Worm (Caenorhabditis elegans): ENCODE data around the gene pudl-2.
A peak's percentile ranks its signal among the peaks of the same experiment; 100 is the strongest.

Gene pudl-2

DNA sequence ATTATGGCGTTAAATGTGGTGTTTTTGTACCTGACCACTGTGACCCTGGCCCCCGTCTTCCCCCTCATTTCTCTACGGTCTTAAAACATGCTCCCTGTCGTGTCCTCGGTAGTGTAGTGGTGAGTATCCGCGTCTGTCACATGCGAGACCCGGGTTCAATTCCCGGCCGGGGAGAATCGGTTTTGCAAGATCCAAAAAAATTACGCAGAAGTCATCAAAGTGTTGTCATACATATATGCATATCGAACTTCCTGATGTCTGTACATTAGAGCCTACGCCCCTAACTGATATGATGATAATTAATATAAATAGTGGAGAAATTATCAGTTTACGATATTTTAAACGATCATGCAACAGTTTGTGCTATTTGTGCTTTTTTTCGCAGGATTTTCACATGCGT lies 29.1 kb upstream of the pudl-2 start, which contains the start of gene Y54G2A.45 (continued):
- TF ChIP-seq syd-9 (tag; optimal IDR thresholded peaks at IDR 0.05) (no peak), unc-3 (GFP tag; conservative IDR thresholded peaks at IDR 0.05) (no peak), unc-3 (tag; optimal IDR thresholded peaks at IDR 0.05) (no peak), ref-2 (tag; optimal IDR thresholded peaks at IDR 0.05) (peak; percentile 46), ceh-24 (tag; optimal IDR thresholded peaks at IDR 0.05) (no peak), tbx-2 (tag; optimal IDR thresholded peaks at IDR 0.05) (peak; percentile 44), sox-4 (tag; optimal IDR thresholded peaks at IDR 0.05) (peak; percentile 22), pqm-1 (tag; optimal IDR thresholded peaks at IDR 0.05) (peak; percentile 43), ceh-6 (GFP tag; optimal IDR thresholded peaks at IDR 0.05) (peak; percentile 23)

DNA sequence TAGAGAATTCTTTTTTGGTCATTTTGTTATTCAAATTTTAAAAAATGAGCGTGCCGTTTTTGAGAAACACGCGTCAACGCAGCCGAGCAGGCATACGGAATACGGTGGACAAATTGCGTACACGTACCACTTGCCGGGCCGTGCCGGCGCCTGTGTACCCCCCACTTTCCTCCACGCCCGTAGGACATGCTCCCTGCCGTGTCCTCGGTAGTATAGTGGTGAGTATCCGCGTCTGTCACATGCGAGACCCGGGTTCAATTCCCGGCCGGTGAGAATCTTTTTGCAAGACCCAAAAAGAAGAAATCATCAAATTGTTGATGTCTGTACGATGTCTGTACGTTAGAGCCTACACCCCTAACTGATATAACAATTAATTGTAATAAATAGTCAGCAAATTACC lies 26.5 kb upstream of the pudl-2 start:
- TF ChIP-seq nhr-232 (tag; optimal IDR thresholded peaks at IDR 0.05) = no peak
- no peak for TF ChIP-seq fkh-6 (tag; optimal IDR thresholded peaks at IDR 0.05)
- no peak for TF ChIP-seq ahr-1 (tag; optimal IDR thresholded peaks at IDR 0.05)
- TF ChIP-seq ceh-24 (tag; optimal IDR thresholded peaks at IDR 0.05) = no peak
- no peak for TF ChIP-seq ceh-45 (GFP tag; IDR thresholded peaks at IDR 0.05)
- no peak for TF ChIP-seq npax-4 (tag; optimal IDR thresholded peaks at IDR 0.05)
- no peak for TF ChIP-seq mec-3 (tag; optimal IDR thresholded peaks at IDR 0.05; ENCODE audit: borderline replicate concordance)
- TF ChIP-seq hlh-30 (tag; optimal IDR thresholded peaks at IDR 0.05; ENCODE audit: insufficient read depth) = no peak
- no peak for TF ChIP-seq unc-86 (tag; optimal IDR thresholded peaks at IDR 0.05)
- TF ChIP-seq ets-4 (tag; optimal IDR thresholded peaks at IDR 0.05) = no peak
- no peak for TF ChIP-seq C08G9.2 (tag; optimal IDR thresholded peaks at IDR 0.05)
- TF ChIP-seq Y22D7AL.16 (tag; optimal IDR thresholded peaks at IDR 0.05) = no peak
- no peak for TF ChIP-seq ceh-6 (GFP tag; optimal IDR thresholded peaks at IDR 0.05)
- no peak for TF ChIP-seq tbx-7 (tag; optimal IDR thresholded peaks at IDR 0.05)
- no peak for TF ChIP-seq elt-4 (tag; optimal IDR thresholded peaks at IDR 0.05)
- no peak for TF ChIP-seq sox-2 (GFP tag; IDR thresholded peaks at IDR 0.05)
- no peak for TF ChIP-seq pha-2 (tag; optimal IDR thresholded peaks at IDR 0.05)
- no peak for TF ChIP-seq hlh-6 (tag; optimal IDR thresholded peaks at IDR 0.05)
- no peak for TF ChIP-seq nhr-11 (tag; optimal IDR thresholded peaks at IDR 0.05)

DNA sequence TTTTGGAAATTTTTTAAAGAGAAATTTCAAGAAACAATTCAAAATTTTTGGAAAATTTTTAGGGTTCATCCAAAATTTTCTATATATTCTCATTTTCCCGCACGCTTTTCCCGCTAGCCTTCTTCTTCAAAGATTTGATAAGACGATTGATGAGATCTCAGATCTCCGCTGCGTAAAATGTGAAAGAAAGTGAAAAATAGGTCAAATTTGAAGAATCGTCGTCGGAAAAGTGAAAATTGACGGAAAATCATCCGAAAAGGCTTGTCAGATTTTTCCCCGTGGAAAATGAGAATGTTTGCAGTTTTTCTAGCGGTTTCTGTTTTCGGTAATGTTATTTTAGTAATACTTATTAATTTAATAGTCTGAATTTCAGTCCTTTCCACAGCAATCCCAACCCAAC lies 25.4 kb upstream of the pudl-2 start, which contains the start of gene Y54G2A.76:
TSS of gene Y54G2A.76 (plus strand) at position 203 of the 400 bp plus-strand sequence.
- no peak for TF ChIP-seq pat-9 (tag; optimal IDR thresholded peaks at IDR 0.05)
- TF ChIP-seq lin-11 (tag; optimal IDR thresholded peaks at IDR 0.05) = no peak
- no peak for TF ChIP-seq che-1 (tag; optimal IDR thresholded peaks at IDR 0.05)
- no peak for TF ChIP-seq T23F11.4 (GFP tag; optimal IDR thresholded peaks at IDR 0.05)
- no peak for TF ChIP-seq rnt-1 (tag; optimal IDR thresholded peaks at IDR 0.05)
- no peak for TF ChIP-seq fax-1 (tag; optimal IDR thresholded peaks at IDR 0.05)
- TF ChIP-seq sox-4 (tag; optimal IDR thresholded peaks at IDR 0.05) = no peak
- TF ChIP-seq npax-4 (tag; optimal IDR thresholded peaks at IDR 0.05) = no peak
- TF ChIP-seq ceh-2 (tag; optimal IDR thresholded peaks at IDR 0.05) = no peak
- TF ChIP-seq ceh-48 (tag; optimal IDR thresholded peaks at IDR 0.05) = no peak
- no peak for TF ChIP-seq hlh-13 (GFP tag; optimal IDR thresholded peaks at IDR 0.05)
- no peak for TF ChIP-seq zip-5 (tag; optimal IDR thresholded peaks at IDR 0.05)
- TF ChIP-seq ref-2 (tag; optimal IDR thresholded peaks at IDR 0.05) = no peak

DNA sequence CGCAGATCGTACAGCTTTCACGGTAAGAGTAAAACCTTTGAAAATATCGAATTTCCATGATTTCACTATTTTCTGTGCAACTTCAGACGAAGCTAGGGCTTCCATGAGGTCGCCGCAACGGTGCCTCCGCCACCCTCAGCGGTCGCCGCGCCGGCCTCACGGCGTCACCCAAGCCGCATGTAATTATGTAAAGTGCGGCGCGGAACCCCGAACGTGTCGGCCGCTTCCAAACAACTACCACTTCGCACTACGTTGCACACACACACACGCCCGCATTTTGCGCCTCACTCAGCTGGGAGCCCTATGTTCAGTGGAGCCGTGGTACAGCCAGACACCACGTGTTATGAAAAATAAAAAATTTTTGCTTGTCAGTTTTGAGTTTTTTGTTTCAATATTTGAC lies 17.6 kb upstream of the pudl-2 start:
- TF ChIP-seq ceh-18 (tag; optimal IDR thresholded peaks at IDR 0.05) = no peak
- no peak for TF ChIP-seq pqm-1 (tag; optimal IDR thresholded peaks at IDR 0.05)
- no peak for TF ChIP-seq fkh-6 (tag; optimal IDR thresholded peaks at IDR 0.05)
- no peak for TF ChIP-seq ceh-9 (tag; optimal IDR thresholded peaks at IDR 0.05)
- no peak for TF ChIP-seq ceh-19 (GFP tag; optimal IDR thresholded peaks at IDR 0.05)
- TF ChIP-seq hlh-13 (GFP tag; optimal IDR thresholded peaks at IDR 0.05) = no peak
- no peak for TF ChIP-seq elt-2 (tag; optimal IDR thresholded peaks at IDR 0.05)
- TF ChIP-seq Y22D7AL.16 (tag; optimal IDR thresholded peaks at IDR 0.05) = no peak
- no peak for TF ChIP-seq che-1 (tag; optimal IDR thresholded peaks at IDR 0.05)
- no peak for TF ChIP-seq ref-2 (tag; optimal IDR thresholded peaks at IDR 0.05)
- TF ChIP-seq ahr-1 (tag; optimal IDR thresholded peaks at IDR 0.05) = no peak
- no peak for TF ChIP-seq nhr-232 (tag; optimal IDR thresholded peaks at IDR 0.05)
- TF ChIP-seq sdc-2 (tag; optimal IDR thresholded peaks at IDR 0.05) = no peak
- no peak for TF ChIP-seq ceh-34 (tag; optimal IDR thresholded peaks at IDR 0.05)
- no peak for TF ChIP-seq lim-6 (tag; optimal IDR thresholded peaks at IDR 0.05)
- TF ChIP-seq nfya-1 (tag; optimal IDR thresholded peaks at IDR 0.05) = no peak
- TF ChIP-seq zip-5 (tag; optimal IDR thresholded peaks at IDR 0.05) = no peak
- TF ChIP-seq dve-1 (tag; optimal IDR thresholded peaks at IDR 0.05) = no peak
- no peak for TF ChIP-seq hlh-8 (tag; optimal IDR thresholded peaks at IDR 0.05)
- TF ChIP-seq ceh-45 (GFP tag; IDR thresholded peaks at IDR 0.05) = no peak

All from whole organism, late embryonic.